Fruit fly (Drosophila melanogaster) whole organism, pupa: ENCODE results near the gene nAChRalpha7.

Experiments
- CG10348 ChIP-seq: fragments of 200-800 bp; sonication (Bioruptor generic); IDR thresholded peaks from 2 replicates; pipeline ENCODE4 v1.3.6; 2022; ENCODE audit warnings: missing biosample characterization, missing genetic modification characterization
- CG12605 ChIP-seq: fragments of 200-800 bp; sonication (Bioruptor generic); IDR thresholded peaks from 2 replicates; pipeline ENCODE4 v1.3.6; 2022; ENCODE audit warnings: missing biosample characterization, missing genetic modification characterization
- CG13204 ChIP-seq: fragments of 200-800 bp; sonication (Bioruptor generic); optimal IDR thresholded peaks from 2 replicates; lab custom pipeline; 2018; ENCODE audit warnings: missing biosample characterization, mild to moderate bottlenecking, missing genetic modification characterization, moderate library complexity
- CG15710 ChIP-seq: fragments of 200-800 bp; sonication (Bioruptor generic); optimal IDR thresholded peaks from 2 replicates; lab custom pipeline; 2018; ENCODE audit warnings: missing biosample characterization, mild to moderate bottlenecking, missing genetic modification characterization, moderate library complexity
- CG34367 ChIP-seq: fragments of 200-800 bp; sonication (Bioruptor generic); optimal IDR thresholded peaks from 2 replicates; lab custom pipeline; 2018; ENCODE audit warnings: missing biosample characterization, mild to moderate bottlenecking, missing genetic modification characterization
- CG8159 ChIP-seq: fragments of 200-800 bp; sonication (Bioruptor generic); optimal IDR thresholded peaks from 3 replicates; lab custom pipeline; 2018; ENCODE audit warnings: missing biosample characterization, mild to moderate bottlenecking, missing genetic modification characterization, moderate library complexity
- D1 ChIP-seq: fragments of 200-800 bp; sonication (Bioruptor generic); optimal IDR thresholded peaks from 2 replicates; lab custom pipeline; 2018; ENCODE audit warnings: missing biosample characterization, mild to moderate bottlenecking, missing genetic modification characterization, moderate library complexity
- EcR ChIP-seq: fragments of 200-800 bp; sonication (Bioruptor generic); optimal IDR thresholded peaks from 3 replicates; lab custom pipeline; 2019; ENCODE audit warnings: missing biosample characterization, missing genetic modification characterization, mild to moderate bottlenecking, moderate library complexity, missing genetic modification reagents
- Ets98B ChIP-seq: fragments of 200-800 bp; sonication (Bioruptor generic); IDR thresholded peaks from 2 replicates; pipeline ENCODE4 v1.3.6; 2022; ENCODE audit warnings: missing biosample characterization, missing genetic modification characterization
- Pif1A ChIP-seq: fragments of 200-800 bp; sonication (Bioruptor generic); optimal IDR thresholded peaks from 3 replicates; lab custom pipeline; 2016; ENCODE audit warnings: missing biosample characterization, missing genetic modification characterization
- Pif1B ChIP-seq: fragments of 200-800 bp; sonication (Bioruptor generic); optimal IDR thresholded peaks from 3 replicates; lab custom pipeline; 2016; ENCODE audit warnings: missing biosample characterization, missing genetic modification characterization
- fd96Ca ChIP-seq: fragments of 200-800 bp; sonication (Bioruptor generic); IDR thresholded peaks from 3 replicates; pipeline ENCODE4 v1.3.6; 2022; ENCODE audit warnings: missing biosample characterization, missing genetic modification characterization

dm6 chrX:19278395-19278794 is 69.9 kb downstream of the nAChRalpha7 start:
- no peak for TF ChIP-seq Ets98B (GFP tag; lab: Robert Waterston, UW)
- no peak for TF ChIP-seq CG8159 (tag; lab: Kevin White, UChicago)
- no peak for TF ChIP-seq Pif1B (GFP tag; lab: Kevin White, UChicago)
- no peak for TF ChIP-seq CG15710
- no peak for TF ChIP-seq EcR (GFP tag; lab: Kevin White, UChicago)
- no peak for TF ChIP-seq fd96Ca (GFP tag; lab: Robert Waterston, UW)
- no peak for TF ChIP-seq CG10348 (GFP tag; lab: Robert Waterston, UW)
- TF ChIP-seq CG34367 (tag; lab: Kevin White, UChicago), result no peak
- TF ChIP-seq D1, result no peak
- TF ChIP-seq CG13204, result no peak
- no peak for TF ChIP-seq CG12605
- no peak for TF ChIP-seq Pif1A (GFP tag; lab: Kevin White, UChicago)
